Fruit fly (Drosophila melanogaster): ENCODE data around the gene CG14627.

dm6 chrX:1173564-1173963 is 7.9 kb upstream of the CG14627 start:
- TF ChIP-seq Sin3A (optimal IDR thresholded peaks at IDR 0.05) = no peak
- TF ChIP-seq ttk (optimal IDR thresholded peaks at IDR 0.05) = no peak
- TF ChIP-seq insv (optimal IDR thresholded peaks at IDR 0.05) = no peak
- no peak for TF ChIP-seq Myc (optimal IDR thresholded peaks at IDR 0.05)
- no peak for TF ChIP-seq h (optimal IDR thresholded peaks at IDR 0.05)
- TF ChIP-seq psq (optimal IDR thresholded peaks at IDR 0.05) = no peak

Data from Kc167 (cell line).